Worm (Caenorhabditis elegans): Measurements from ENCODE around the gene exo-1.

The exo-1 gene

ce11 chrIII:13465918-13466592 is 42.7 kb downstream of the exo-1 start, which contains the start of gene cdk-5 (continued):
- TF ChIP-seq dmd-6 (GFP tag; IDR thresholded peaks at IDR 0.05) (peak; percentile 63; the same call in 1 of the 2 replicates), ceh-20 (GFP tag; IDR thresholded peaks at IDR 0.05) (peak; percentile 49; the same call in 1 of the 2 replicates), ceh-44 (GFP tag; IDR thresholded peaks at IDR 0.05) (no peak), lsy-2 (tag; optimal IDR thresholded peaks at IDR 0.05) (peak; percentile 48 to 97), Y105C5A.15 (GFP tag; IDR thresholded peaks at IDR 0.05) (no peak), egl-27 (tag; optimal IDR thresholded peaks at IDR 0.05) (no peak), sdz-12 (GFP tag; optimal IDR thresholded peaks at IDR 0.05) (no peak), R02D3.7 (tag; optimal IDR thresholded peaks at IDR 0.05) (no peak), nhr-77 (tag; optimal IDR thresholded peaks at IDR 0.05) (no peak), nhr-76 (tag; optimal IDR thresholded peaks at IDR 0.05) (no peak), Y48G9A.11 (GFP tag; IDR thresholded peaks at IDR 0.05) (no peak), T26A8.4 (GFP tag; IDR thresholded peaks at IDR 0.05) (peak; percentile 85), dmd-8 (GFP tag; IDR thresholded peaks at IDR 0.05) (no peak), mxl-2 (GFP tag; conservative IDR thresholded peaks at IDR 0.05) (no peak), nhr-102 (tag; optimal IDR thresholded peaks at IDR 0.05) (peak; percentile 80), ceh-62 (tag; optimal IDR thresholded peaks at IDR 0.05) (no peak), madf-5 (GFP tag; IDR thresholded peaks at IDR 0.05) (no peak), Y75B8A.6 (GFP tag; IDR thresholded peaks at IDR 0.05) (no peak), zip-2 (tag; optimal IDR thresholded peaks at IDR 0.05) (no peak), ZK546.5 (tag; optimal IDR thresholded peaks at IDR 0.05) (no peak), zfp-3 (GFP tag; conservative IDR thresholded peaks at IDR 0.05) (0 out of 2 replicates have a peak, but pooled peaks have one; percentile 58), arid-1 (GFP tag; conservative IDR thresholded peaks at IDR 0.05) (0 out of 2 replicates have a peak, but pooled peaks have one; percentile 39), snpc-4 (tag; optimal IDR thresholded peaks at IDR 0.05) (no peak), nhr-25 (tag; optimal IDR thresholded peaks at IDR 0.05; ENCODE audit: borderline replicate concordance, insufficient read depth) (no peak), tra-1 (GFP tag; IDR thresholded peaks at IDR 0.05) (no peak), nhr-42 (GFP tag; IDR thresholded peaks at IDR 0.05) (no peak), zip-11 (GFP tag; IDR thresholded peaks at IDR 0.05) (no peak), ceh-82 (tag; optimal IDR thresholded peaks at IDR 0.05) (no peak), dmd-9 (GFP tag; IDR thresholded peaks at IDR 0.05) (no peak), egl-43 (GFP tag; IDR thresholded peaks at IDR 0.05) (no peak), D1046.2 (GFP tag; IDR thresholded peaks at IDR 0.05) (no peak; the same call in 1 of the 2 replicates), lin-1 (GFP tag; IDR thresholded peaks at IDR 0.05) (0 out of 2 replicates have a peak, but pooled peaks have one; percentile 6), nhr-6 (tag; optimal IDR thresholded peaks at IDR 0.05) (peak; percentile 87), hif-1 (tag; optimal IDR thresholded peaks at IDR 0.05) (peak in 1 of 2 experiments; percentile 52), ces-1 (GFP tag; optimal IDR thresholded peaks at IDR 0.05) (no peak), set-16 (GFP tag; IDR thresholded peaks at IDR 0.05) (no peak), daf-19 (GFP tag; conservative IDR thresholded peaks at IDR 0.05) (no peak), pha-4 (GFP tag; IDR thresholded peaks at IDR 0.05) (peak; percentile 73; the same call in 1 of the 2 replicates), pha-4 (tag; optimal IDR thresholded peaks at IDR 0.05) (peak; percentile 28), F49E8.2 (tag; optimal IDR thresholded peaks at IDR 0.05; ENCODE audit: borderline replicate concordance) (no peak), ztf-11 (tag; optimal IDR thresholded peaks at IDR 0.05) (no peak), mes-2 (tag; optimal IDR thresholded peaks at IDR 0.05; ENCODE audit: poor library complexity, severe bottlenecking) (peak; percentile 86), ctbp-1 (GFP tag; IDR thresholded peaks at IDR 0.05) (0 out of 2 replicates have a peak, but pooled peaks have one; percentile 37), gei-8 (GFP tag; optimal IDR thresholded peaks at IDR 0.05) (no peak), nhr-111 (GFP tag; optimal IDR thresholded peaks at IDR 0.05) (no peak), cey-2 (tag; optimal IDR thresholded peaks at IDR 0.05; ENCODE audit: borderline replicate concordance, insufficient read depth) (no peak), fkh-10 (GFP tag; optimal IDR thresholded peaks at IDR 0.05) (peak; percentile 33), ama-1 (optimal IDR thresholded peaks at IDR 0.05) (no peak), tag-97 (GFP tag; IDR thresholded peaks at IDR 0.05) (no peak)

Measured in whole organism, L4 larva.